Worm (Caenorhabditis elegans): ENCODE results near the gene div-1.
"Not testable (repeated sequence)": the region's sequence is repeated elsewhere in the genome, so short reads cannot be mapped to it uniquely, and the experiment has no call there.

div-1 gene

ce11 chrIII:10241332-10241829 lies 7.0 kb downstream of the div-1 start:
- TF ChIP-seq ztf-29 (GFP tag; IDR thresholded peaks at IDR 0.05) (no peak), cog-1 (tag; optimal IDR thresholded peaks at IDR 0.05) (no peak), flt-1 (GFP tag; IDR thresholded peaks at IDR 0.05) (no peak), ztf-23 (GFP tag; IDR thresholded peaks at IDR 0.05) (no peak), klf-2 (GFP tag; conservative IDR thresholded peaks at IDR 0.05) (no peak), tab-1 (GFP tag; IDR thresholded peaks at IDR 0.05) (no peak), med-1 (GFP tag; optimal IDR thresholded peaks at IDR 0.05; ENCODE audit: insufficient read depth) (no peak), ref-1 (GFP tag; conservative IDR thresholded peaks at IDR 0.05) (no peak)

DNA sequence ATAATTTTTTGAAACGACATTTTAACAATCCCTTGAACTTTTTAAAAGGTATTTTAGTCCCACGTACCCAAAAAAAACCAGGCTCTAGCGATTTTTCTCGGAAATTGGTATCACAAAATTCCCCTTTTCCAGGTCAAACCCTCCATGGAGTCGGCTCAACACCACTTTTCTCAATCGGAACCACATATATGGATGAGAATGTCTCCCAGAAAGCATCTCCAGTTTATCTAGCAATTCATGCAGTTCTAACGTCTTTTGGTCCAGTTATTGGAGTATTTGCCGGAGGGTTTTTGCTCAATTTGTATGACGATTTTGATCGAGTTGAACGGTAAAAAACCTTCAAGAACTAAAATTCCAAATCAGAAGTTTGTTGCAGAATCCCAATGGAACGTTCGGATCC lies 8.3 kb downstream of the div-1 start:
- TF ChIP-seq ztf-29 (GFP tag; IDR thresholded peaks at IDR 0.05) (no peak), tab-1 (GFP tag; IDR thresholded peaks at IDR 0.05) (no peak)

ce11 chrIII:10238448-10239154 lies 9.8 kb downstream of the div-1 start, which contains the start of gene Y70G10A.3:
TSS of gene Y70G10A.3 (plus strand) at chrIII:10239104.
- no peak for TF ChIP-seq cog-1 (tag; optimal IDR thresholded peaks at IDR 0.05)
- no peak for TF ChIP-seq ztf-29 (GFP tag; IDR thresholded peaks at IDR 0.05)
- TF ChIP-seq ref-1 (GFP tag; conservative IDR thresholded peaks at IDR 0.05) = no peak
- no peak for TF ChIP-seq tab-1 (GFP tag; IDR thresholded peaks at IDR 0.05)
- TF ChIP-seq klf-2 (GFP tag; conservative IDR thresholded peaks at IDR 0.05) = no peak
- no peak for TF ChIP-seq ztf-23 (GFP tag; IDR thresholded peaks at IDR 0.05)

DNA sequence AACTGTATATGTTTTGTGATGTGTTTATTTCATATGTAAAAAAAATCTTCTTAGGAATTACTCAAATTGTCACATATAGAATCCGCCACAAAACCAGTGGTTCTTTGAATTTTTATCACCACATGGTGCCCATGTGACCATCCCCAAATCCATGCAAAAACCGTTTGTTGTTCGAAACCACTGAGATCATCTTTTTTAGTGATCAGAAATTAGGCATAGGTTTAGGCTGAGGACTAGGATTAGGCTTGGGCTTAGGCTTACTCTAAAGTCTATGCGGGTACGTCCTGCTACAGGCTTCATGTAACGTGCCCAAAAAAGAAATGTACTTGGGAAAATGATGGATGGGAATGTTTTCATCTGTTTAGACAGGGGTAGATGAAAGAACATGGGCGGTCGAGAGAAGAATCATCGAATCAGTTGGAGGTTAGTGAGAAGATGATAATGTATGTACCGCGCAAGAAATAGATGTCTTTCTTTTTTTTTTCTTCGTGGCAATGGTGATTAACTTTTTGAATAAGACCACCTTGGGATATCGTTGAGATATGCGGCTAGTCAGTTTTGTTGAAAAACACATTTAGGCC lies 12.0 kb downstream of the div-1 start:
- TF ChIP-seq ztf-29 (GFP tag; IDR thresholded peaks at IDR 0.05) = no peak

- TF ChIP-seq med-1 (GFP tag; optimal IDR thresholded peaks at IDR 0.05; ENCODE audit: insufficient read depth) = no peak
- no peak for TF ChIP-seq ztf-29 (GFP tag; IDR thresholded peaks at IDR 0.05)
- no peak for TF ChIP-seq ztf-23 (GFP tag; IDR thresholded peaks at IDR 0.05)
- no peak for TF ChIP-seq klf-2 (GFP tag; conservative IDR thresholded peaks at IDR 0.05)
- no peak for TF ChIP-seq cog-1 (tag; optimal IDR thresholded peaks at IDR 0.05)
Observed at ce11 chrIII:10233979-10234378, 14.4 kb downstream of the div-1 start, which contains the start of gene paml-1. TSS of gene paml-1 (minus strand) at chrIII:10234079.

DNA sequence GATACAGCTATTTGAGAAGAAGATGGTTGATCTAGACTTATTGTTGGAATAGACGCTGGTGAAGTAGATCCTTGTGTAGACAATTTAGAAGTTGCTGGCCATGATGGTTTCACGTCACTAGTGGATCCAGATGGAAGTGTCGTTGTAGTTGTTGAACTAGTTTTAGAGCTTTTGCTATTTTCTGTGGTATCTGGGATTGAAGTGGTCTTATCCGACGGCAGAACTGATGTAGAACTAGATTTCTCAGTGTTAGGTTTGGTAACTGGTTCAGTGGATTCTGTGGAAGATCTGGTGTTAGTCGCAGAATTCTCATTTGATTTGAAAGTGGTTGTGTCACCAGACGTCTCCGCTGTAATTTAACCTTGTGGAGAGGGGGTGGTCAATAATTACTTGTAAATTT lies 16.7 kb downstream of the div-1 start:
- no peak for TF ChIP-seq ztf-29 (GFP tag; IDR thresholded peaks at IDR 0.05)
- no peak for TF ChIP-seq T22C8.4 (GFP tag; IDR thresholded peaks at IDR 0.05)
- TF ChIP-seq med-1 (GFP tag; optimal IDR thresholded peaks at IDR 0.05; ENCODE audit: insufficient read depth) = no peak
- no peak for TF ChIP-seq tab-1 (GFP tag; IDR thresholded peaks at IDR 0.05)
- no peak for TF ChIP-seq ref-1 (GFP tag; conservative IDR thresholded peaks at IDR 0.05)
- no peak for TF ChIP-seq ztf-23 (GFP tag; IDR thresholded peaks at IDR 0.05)
- TF ChIP-seq klf-2 (GFP tag; conservative IDR thresholded peaks at IDR 0.05) = no peak

DNA sequence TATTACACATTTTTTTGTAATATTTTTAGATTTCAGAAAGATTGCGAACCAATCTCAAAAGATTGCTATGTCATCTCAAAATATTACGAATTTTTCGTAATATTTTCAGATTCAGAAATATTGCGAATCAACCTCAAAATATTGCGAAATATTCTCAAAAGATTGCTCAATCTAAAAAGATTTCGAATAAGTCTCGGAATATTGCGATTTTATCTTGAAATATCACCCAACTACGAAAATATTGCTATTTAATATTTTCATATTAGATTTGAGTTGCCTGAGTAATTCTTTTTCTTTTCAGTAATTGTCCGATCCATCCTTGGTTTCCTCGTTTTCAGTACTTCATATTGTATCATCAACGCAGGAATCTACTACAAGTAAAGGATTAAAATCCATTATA lies 26.5 kb downstream of the div-1 start, which contains the start of gene Y70G10A.4:
Y70G10A.4 (plus strand) TSS at position 301 of the 400 bp plus-strand sequence.
- not testable (repeated sequence) for TF ChIP-seq flt-1 (GFP tag; IDR thresholded peaks at IDR 0.05); tab-1 (GFP tag; IDR thresholded peaks at IDR 0.05); med-1 (GFP tag; optimal IDR thresholded peaks at IDR 0.05; ENCODE audit: insufficient read depth)

ce11 chrIII:10218587-10218986 lies 29.8 kb downstream of the div-1 start, which contains the start of the genes rde-4 and cox-14:
TSS of gene rde-4 (minus strand) at chrIII:10218646.
TSS of gene cox-14 (plus strand) at chrIII:10218942.
- TF ChIP-seq ztf-29 (GFP tag; IDR thresholded peaks at IDR 0.05) = no peak
- TF ChIP-seq cog-1 (tag; optimal IDR thresholded peaks at IDR 0.05) = no peak
- TF ChIP-seq flt-1 (GFP tag; IDR thresholded peaks at IDR 0.05) = no peak
- no peak for TF ChIP-seq tab-1 (GFP tag; IDR thresholded peaks at IDR 0.05)
- no peak for TF ChIP-seq klf-2 (GFP tag; conservative IDR thresholded peaks at IDR 0.05)
- TF ChIP-seq ref-1 (GFP tag; conservative IDR thresholded peaks at IDR 0.05) = no peak
- no peak for TF ChIP-seq T22C8.4 (GFP tag; IDR thresholded peaks at IDR 0.05)
- TF ChIP-seq med-1 (GFP tag; optimal IDR thresholded peaks at IDR 0.05; ENCODE audit: insufficient read depth) = no peak
- TF ChIP-seq ztf-23 (GFP tag; IDR thresholded peaks at IDR 0.05) = no peak

ce11 chrIII:10216585-10217278 lies 31.6 kb downstream of the div-1 start, which contains the start of gene cts-1:
TSS of gene cts-1 (minus strand) at chrIII:10216635.
- TF ChIP-seq ref-1 (GFP tag; conservative IDR thresholded peaks at IDR 0.05) (no peak), cog-1 (tag; optimal IDR thresholded peaks at IDR 0.05) (peak; percentile 19)

DNA sequence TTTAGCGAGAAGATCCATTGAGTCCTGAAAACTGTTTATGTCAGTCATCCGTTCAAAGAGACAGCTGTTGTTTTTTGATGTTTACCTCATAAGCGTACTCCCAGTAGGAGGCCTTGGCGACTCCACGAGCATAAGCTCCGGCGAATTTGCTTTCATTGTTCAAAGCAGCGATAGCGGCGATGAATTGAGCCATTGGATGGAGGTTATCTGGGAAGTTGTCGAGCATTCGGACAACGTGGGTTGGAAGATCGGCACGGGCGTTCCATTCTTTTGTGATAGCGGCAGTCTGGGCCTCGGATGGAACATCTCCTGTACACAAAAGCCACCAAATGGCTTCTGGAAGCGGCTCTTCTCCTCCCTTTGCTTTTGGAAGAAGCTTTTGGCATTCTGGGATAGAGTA lies 32.5 kb downstream of the div-1 start:
- no peak for TF ChIP-seq flt-1 (GFP tag; IDR thresholded peaks at IDR 0.05)
- TF ChIP-seq klf-2 (GFP tag; conservative IDR thresholded peaks at IDR 0.05) = no peak
- TF ChIP-seq ref-1 (GFP tag; conservative IDR thresholded peaks at IDR 0.05) = no peak
- TF ChIP-seq cog-1 (tag; optimal IDR thresholded peaks at IDR 0.05) = no peak
- TF ChIP-seq T22C8.4 (GFP tag; IDR thresholded peaks at IDR 0.05) = no peak
- TF ChIP-seq med-1 (GFP tag; optimal IDR thresholded peaks at IDR 0.05; ENCODE audit: insufficient read depth) = no peak

Data from whole organism, midembryonic.